Worm (Caenorhabditis elegans) whole organism, mixed stage, embryonic: ENCODE measurements around the gene clec-142.
A peak's percentile ranks its signal among the peaks of the same experiment; 100 is the strongest.

Experiments
- M03D4.4 ChIP-seq: sonication (generic microtip); optimal IDR thresholded peaks from 2 replicates; lab custom pipeline; 2017; ENCODE audit warnings: mild to moderate bottlenecking, missing genetic modification characterization, missing compliant biosample characterization
- bed-3 ChIP-seq: fragments of 200-800 bp; sonication (Bioruptor generic); optimal IDR thresholded peaks from 3 replicates; lab custom pipeline; 2018; ENCODE audit warnings: mild to moderate bottlenecking, missing genetic modification characterization, moderate library complexity, missing compliant biosample characterization
- blmp-1 ChIP-seq: fragments of 150-350 bp; optimal IDR thresholded peaks from 2 replicates; lab custom pipeline; 2014; ENCODE audit warnings: missing biosample characterization, missing genetic modification characterization
- ceh-39 ChIP-seq: fragments of 150-350 bp; optimal IDR thresholded peaks from 2 replicates; lab custom pipeline; 2014; ENCODE audit warnings: missing biosample characterization, missing genetic modification characterization
- ceh-43 ChIP-seq: fragments of 200-800 bp; sonication (Bioruptor generic); optimal IDR thresholded peaks from 2 replicates; lab custom pipeline; 2018; ENCODE audit warnings: mild to moderate bottlenecking, missing genetic modification characterization, moderate library complexity, missing compliant biosample characterization
- ceh-83 ChIP-seq: fragments of 200-800 bp; sonication (Bioruptor generic); optimal IDR thresholded peaks from 2 replicates; lab custom pipeline; 2018; ENCODE audit warnings: mild to moderate bottlenecking, missing genetic modification characterization, missing compliant biosample characterization
- ces-1 ChIP-seq: fragments of 150-350 bp; optimal IDR thresholded peaks from 2 replicates; lab custom pipeline; 2014; ENCODE audit warnings: missing biosample characterization, missing genetic modification reagents, missing genetic modification characterization
- cnd-1 ChIP-seq: fragments of 200-800 bp; sonication (Bioruptor generic); optimal IDR thresholded peaks from 2 replicates; lab custom pipeline; 2018; ENCODE audit warnings: mild to moderate bottlenecking, missing genetic modification characterization, missing compliant biosample characterization
- drap-1 ChIP-seq: fragments of 200-800 bp; sonication (Bioruptor generic); optimal IDR thresholded peaks from 3 replicates; lab custom pipeline; 2018; ENCODE audit warnings: mild to moderate bottlenecking, missing genetic modification characterization, missing compliant biosample characterization
- elt-1 ChIP-seq: sonication (generic microtip); optimal IDR thresholded peaks from 2 replicates; lab custom pipeline; 2017; ENCODE audit warnings: missing genetic modification characterization, mild to moderate bottlenecking, missing compliant biosample characterization, antibody characterized with exemption, moderate library complexity, borderline replicate concordance; ENCODE audit not compliant: insufficient read depth
- elt-3 ChIP-seq: fragments of 150-350 bp; optimal IDR thresholded peaks from 2 replicates; lab custom pipeline; 2014; ENCODE audit warnings: missing biosample characterization, missing genetic modification characterization
- ham-2 ChIP-seq: fragments of 200-800 bp; sonication (Bioruptor generic); optimal IDR thresholded peaks from 2 replicates; lab custom pipeline; 2018; ENCODE audit warnings: mild to moderate bottlenecking, missing genetic modification characterization, missing compliant biosample characterization
- hlh-1 ChIP-seq: fragments of 150-350 bp; optimal IDR thresholded peaks from 2 replicates; lab custom pipeline; 2014; ENCODE audit warnings: missing biosample characterization, missing genetic modification reagents, missing genetic modification characterization
- lin-13 ChIP-seq: fragments of 150-350 bp; optimal IDR thresholded peaks from 2 replicates; lab custom pipeline; 2014; ENCODE audit warnings: missing biosample characterization, missing genetic modification characterization
- lin-32 ChIP-seq: fragments of 200-800 bp; sonication (Bioruptor generic); optimal IDR thresholded peaks from 2 replicates; lab custom pipeline; 2018; ENCODE audit warnings: mild to moderate bottlenecking, missing genetic modification characterization, missing compliant biosample characterization
- lsy-2 ChIP-seq: fragments of 150-350 bp; optimal IDR thresholded peaks from 2 replicates; lab custom pipeline; 2014; ENCODE audit warnings: missing biosample characterization, missing genetic modification characterization
- mab-5 ChIP-seq: fragments of 150-350 bp; optimal IDR thresholded peaks from 2 replicates; lab custom pipeline; 2014; ENCODE audit warnings: missing biosample characterization, missing genetic modification characterization
- mep-1 ChIP-seq: fragments of 150-350 bp; optimal IDR thresholded peaks from 2 replicates; lab custom pipeline; 2017; ENCODE audit warnings: missing biosample characterization, missing genetic modification reagents, missing genetic modification characterization, inconsistent platforms
- mls-2 ChIP-seq: sonication (generic microtip); optimal IDR thresholded peaks from 2 replicates; lab custom pipeline; 2016; ENCODE audit warnings: mild to moderate bottlenecking, missing genetic modification characterization, moderate library complexity, missing compliant biosample characterization
- nhr-12 ChIP-seq: fragments of 150-350 bp; optimal IDR thresholded peaks from 2 replicates; lab custom pipeline; 2014; ENCODE audit warnings: missing biosample characterization, missing genetic modification characterization
- nhr-2 ChIP-seq: fragments of 150-350 bp; optimal IDR thresholded peaks from 2 replicates; lab custom pipeline; 2014; ENCODE audit warnings: missing biosample characterization, missing genetic modification characterization
- nhr-237 ChIP-seq: fragments of 150-350 bp; optimal IDR thresholded peaks from 2 replicates; lab custom pipeline; 2014; ENCODE audit warnings: missing biosample characterization, missing genetic modification characterization
- nhr-28 ChIP-seq: fragments of 150-350 bp; optimal IDR thresholded peaks from 2 replicates; lab custom pipeline; 2014; ENCODE audit warnings: missing biosample characterization, missing genetic modification characterization
- nhr-76 ChIP-seq: sonication (generic microtip); optimal IDR thresholded peaks from 2 replicates; lab custom pipeline; 2017; ENCODE audit warnings: missing biosample characterization, missing genetic modification characterization
- pha-4 ChIP-seq: fragments of 150-350 bp; optimal IDR thresholded peaks from 2 replicates; lab custom pipeline; 2018; ENCODE audit warnings: missing biosample characterization, missing genetic modification reagents, missing genetic modification characterization
- sem-2 ChIP-seq: fragments of 200-800 bp; sonication (Bioruptor generic); optimal IDR thresholded peaks from 2 replicates; lab custom pipeline; 2018; ENCODE audit warnings: mild to moderate bottlenecking, missing genetic modification characterization, missing compliant biosample characterization
- snpc-4 ChIP-seq: fragments of 150-350 bp; optimal IDR thresholded peaks from 2 replicates; lab custom pipeline; 2014; ENCODE audit warnings: missing biosample characterization, missing genetic modification characterization
- sptf-1 ChIP-seq: sonication (generic microtip); optimal IDR thresholded peaks from 2 replicates; lab custom pipeline; 2017; ENCODE audit warnings: mild to moderate bottlenecking, missing genetic modification characterization, moderate library complexity, missing compliant biosample characterization
- unc-120 ChIP-seq: sonication (generic microtip); optimal IDR thresholded peaks from 2 replicates; lab custom pipeline; 2017; ENCODE audit warnings: missing genetic modification characterization, missing compliant biosample characterization; ENCODE audit not compliant: poor library complexity, severe bottlenecking
- unc-62 ChIP-seq: fragments of 150-350 bp; optimal IDR thresholded peaks from 2 replicates; lab custom pipeline; 2014; ENCODE audit warnings: missing biosample characterization, missing genetic modification reagents, missing genetic modification characterization
- ztf-11 ChIP-seq: fragments of 150-350 bp; optimal IDR thresholded peaks from 2 replicates; lab custom pipeline; 2014; ENCODE audit warnings: missing biosample characterization, missing genetic modification characterization

Gene clec-142

ce11 chrII:8328820-8329339 is 50.4 kb downstream of the clec-142 start, which contains the start of gene hel-1:
Gene hel-1, minus strand, starts transcription at chrII:8328870.
- TF ChIP-seq elt-3 (tag; lab: Kevin White, UChicago) (no peak), M03D4.4 (tag; lab: Kevin White, UChicago) (peak; percentile 34), mls-2 (tag; lab: Kevin White, UChicago) (peak; percentile 69), unc-120 (peak; percentile 91), ceh-39 (tag; lab: Kevin White, UChicago) (peak; percentile 81), ceh-83 (GFP tag; lab: Kevin White, UChicago) (peak; percentile 13), bed-3 (no peak), ztf-11 (peak; percentile 37), nhr-28 (tag; lab: Kevin White, UChicago) (no peak), unc-62 (GFP tag; lab: Kevin White, UChicago) (peak; percentile 61), nhr-2 (tag; lab: Kevin White, UChicago) (peak; percentile 19), nhr-237 (tag; lab: Kevin White, UChicago) (peak; percentile 77), sem-2 (GFP tag; lab: Kevin White, UChicago) (no peak), nhr-12 (tag; lab: Kevin White, UChicago) (no peak), snpc-4 (no peak), drap-1 (GFP tag; lab: Kevin White, UChicago) (peak; percentile 45), ham-2 (GFP tag; lab: Kevin White, UChicago) (peak; percentile 56), elt-1 (tag; lab: Kevin White, UChicago) (no peak), nhr-76 (tag; lab: Kevin White, UChicago) (no peak), lin-32 (peak; percentile 83), sptf-1 (tag; lab: Kevin White, UChicago) (peak; percentile 64), lsy-2 (tag; lab: Kevin White, UChicago) (peak; percentile 81), pha-4 (tag; lab: Kevin White, UChicago) (peak; percentile 92), cnd-1 (tag; lab: Kevin White, UChicago) (peak; percentile 81), lin-13 (tag; lab: Kevin White, UChicago) (peak; percentile 92), ces-1 (GFP tag; lab: Kevin White, UChicago) (peak; percentile 84), ceh-43 (GFP tag; lab: Kevin White, UChicago) (peak; percentile 66), hlh-1 (peak; percentile 98), mab-5 (tag; lab: Kevin White, UChicago) (peak; percentile 67), blmp-1 (no peak), mep-1 (tag; lab: Kevin White, UChicago) (peak; percentile 90)
- TF ChIP-seq, all 35 proteins: peak for 22

ce11 chrII:8329462-8329861 is 51.0 kb downstream of the clec-142 start, which contains the start of gene C26D10.4:
Gene C26D10.4, plus strand, starts transcription at chrII:8329762.
- TF ChIP-seq pha-4 (tag; lab: Kevin White, UChicago) (no peak), cnd-1 (tag; lab: Kevin White, UChicago) (no peak), ham-2 (GFP tag; lab: Kevin White, UChicago) (no peak), elt-3 (tag; lab: Kevin White, UChicago) (no peak), ztf-11 (no peak), lin-32 (no peak), snpc-4 (no peak), M03D4.4 (tag; lab: Kevin White, UChicago) (no peak)
